Worm (Caenorhabditis elegans) whole organism, young adult: ENCODE results near the gene Y47G7B.2.

Experiments used
- F49E8.2 ChIP-seq: sonication (generic microtip); optimal IDR thresholded peaks from 3 replicates; lab custom pipeline; 2017; ENCODE audit warnings: missing genetic modification characterization, mild to moderate bottlenecking, missing compliant biosample characterization, antibody characterized with exemption, moderate library complexity; ENCODE audit not compliant: insufficient read depth
- T07F8.4 ChIP-seq: sonication (generic microtip); optimal IDR thresholded peaks from 2 replicates; lab custom pipeline; 2016; ENCODE audit warnings: mild to moderate bottlenecking, missing genetic modification characterization, moderate library complexity, missing compliant biosample characterization
- attf-6 ChIP-seq: fragments of 200-800 bp; sonication (Bioruptor generic); IDR thresholded peaks from 2 replicates; pipeline ENCODE4 v1.3.6; 2022; ENCODE audit warnings: missing genetic modification reagents, missing genetic modification characterization, missing compliant biosample characterization
- ceh-27 ChIP-seq: fragments of 200-800 bp; sonication (Bioruptor generic); optimal IDR thresholded peaks from 2 replicates; lab custom pipeline; 2018; ENCODE audit warnings: mild to moderate bottlenecking, missing genetic modification characterization, moderate library complexity, missing compliant biosample characterization
- him-1 ChIP-seq: sonication (generic microtip); optimal IDR thresholded peaks from 2 replicates; lab custom pipeline; 2016; ENCODE audit warnings: missing genotype, missing genetic modification reagents, missing genetic modification characterization, missing compliant biosample characterization
- nhr-90 ChIP-seq: sonication (generic microtip); optimal IDR thresholded peaks from 2 replicates; lab custom pipeline; 2016; ENCODE audit warnings: missing genotype, mild to moderate bottlenecking, missing genetic modification characterization, missing compliant biosample characterization
- pha-4 ChIP-seq: fragments of 150-350 bp; sonication (generic microtip); optimal IDR thresholded peaks from 2 replicates; lab custom pipeline; 2014; ENCODE audit warnings: missing biosample characterization, missing genetic modification reagents, missing genetic modification characterization
- unc-130 ChIP-seq: sonication (generic microtip); optimal IDR thresholded peaks from 2 replicates; lab custom pipeline; 2016; ENCODE audit warnings: missing genetic modification reagents, missing genetic modification characterization, missing compliant biosample characterization
- unc-62 ChIP-seq: fragments of 150-350 bp; optimal IDR thresholded peaks from 2 replicates; lab custom pipeline; 2014; ENCODE audit warnings: missing biosample characterization, missing genetic modification reagents, missing genetic modification characterization

- TF ChIP-seq attf-6 (GFP tag; lab: Robert Waterston, UW) (no peak), ceh-27 (GFP tag; lab: Kevin White, UChicago) (no peak), T07F8.4 (no peak), unc-62 (GFP tag; lab: Kevin White, UChicago) (no peak), F49E8.2 (tag; lab: Kevin White, UChicago) (no peak), him-1 (tag; lab: Kevin White, UChicago) (no peak), nhr-90 (no peak), pha-4 (tag; lab: Kevin White, UChicago) (no peak), unc-130 (GFP tag; lab: Kevin White, UChicago) (no peak)
These were observed 41.8 kb upstream of the Y47G7B.2 start, which contains the start of gene F29A7.4 for ce11 chrII:2749595-2750048.
